Worm (Caenorhabditis elegans): ENCODE results near the gene str-178.

ce11 chrV:12679807-12680206 is 36.5 kb downstream of the str-178 start, which contains the start of gene frpr-15:
- no peak for TF ChIP-seq F49E8.2 (tag; optimal IDR thresholded peaks at IDR 0.05; ENCODE audit: insufficient read depth)
- no peak for TF ChIP-seq sea-2 (GFP tag; IDR thresholded peaks at IDR 0.05)
- no peak for TF ChIP-seq F33H1.4 (GFP tag; IDR thresholded peaks at IDR 0.05)
- no peak for TF ChIP-seq ztf-3 (GFP tag; optimal IDR thresholded peaks at IDR 0.05)
- no peak for TF ChIP-seq rpc-1 (optimal IDR thresholded peaks at IDR 0.05)
- no peak for TF ChIP-seq rpc-1 (tag; optimal IDR thresholded peaks at IDR 0.05)
- TF ChIP-seq rec-8 (tag; optimal IDR thresholded peaks at IDR 0.05) = no peak
- TF ChIP-seq egrh-3 (GFP tag; IDR thresholded peaks at IDR 0.05) = no peak
- TF ChIP-seq athp-1 (tag; optimal IDR thresholded peaks at IDR 0.05) = no peak
- TF ChIP-seq chd-7 (tag; optimal IDR thresholded peaks at IDR 0.05) = no peak
- TF ChIP-seq pha-4 (tag; optimal IDR thresholded peaks at IDR 0.05) = no peak

All from whole organism, young adult.